Worm (Caenorhabditis elegans): ENCODE measurements around the gene dpy-28.
A peak's percentile ranks its signal among the peaks of the same experiment; 100 is the strongest.

dpy-28 gene

DNA sequence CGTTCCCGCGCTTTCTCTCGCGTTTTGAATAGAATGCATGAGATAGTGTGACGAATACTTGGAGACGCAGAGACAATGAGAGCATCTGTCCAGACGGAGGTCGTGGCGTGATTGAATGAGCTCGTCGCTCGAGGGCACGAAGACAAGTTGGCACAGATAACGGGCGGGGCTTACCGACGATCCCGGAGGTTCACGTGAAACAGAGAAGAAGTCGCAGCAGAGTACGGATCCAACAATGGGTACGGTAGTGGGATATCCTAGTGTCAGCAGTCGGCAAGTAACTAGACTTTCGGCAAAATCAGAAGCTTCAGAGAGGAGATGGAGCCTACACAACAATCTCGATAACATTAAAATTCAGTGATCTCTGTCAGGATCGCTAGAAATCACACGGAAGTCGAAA is 56.8 kb downstream of the dpy-28 start:
- TF ChIP-seq nhr-20 (tag; optimal IDR thresholded peaks at IDR 0.05) (peak; percentile 74), egl-13 (tag; optimal IDR thresholded peaks at IDR 0.05) (peak; percentile 17), lsy-2 (tag; optimal IDR thresholded peaks at IDR 0.05) (peak; percentile 60 to 80), ztf-4 (tag; optimal IDR thresholded peaks at IDR 0.05) (peak; percentile 63), mef-2 (tag; optimal IDR thresholded peaks at IDR 0.05) (no peak), unc-98 (GFP tag; IDR thresholded peaks at IDR 0.05) (peak; percentile 28; the same call in 1 of the 2 replicates), efl-1 (optimal IDR thresholded peaks at IDR 0.05) (peak; percentile 33 to 34), efl-1 (GFP tag; optimal IDR thresholded peaks at IDR 0.05 in 1 of 2) (peak in 1 of 2 experiments; percentile 92), nhr-47 (tag; optimal IDR thresholded peaks at IDR 0.05) (peak; percentile 52), fkh-8 (tag; optimal IDR thresholded peaks at IDR 0.05) (no peak), mdl-1 (tag; optimal IDR thresholded peaks at IDR 0.05) (peak in 1 of 2 experiments; percentile 29), unc-130 (tag; optimal IDR thresholded peaks at IDR 0.05) (peak; percentile 79), lir-3 (tag; optimal IDR thresholded peaks at IDR 0.05; ENCODE audit: poor library complexity) (no peak), nhr-19 (GFP tag; conservative IDR thresholded peaks at IDR 0.05) (peak; percentile 74), sox-4 (tag; optimal IDR thresholded peaks at IDR 0.05) (no peak), lin-14 (GFP tag; optimal IDR thresholded peaks at IDR 0.05) (peak; percentile 78), hpl-2 (GFP tag; optimal IDR thresholded peaks at IDR 0.05) (no peak), lin-35 (GFP tag; optimal IDR thresholded peaks at IDR 0.05) (peak in 1 of 2 experiments; percentile 28), rnt-1 (tag; optimal IDR thresholded peaks at IDR 0.05) (peak; percentile 83), sup-37 (GFP tag; optimal IDR thresholded peaks at IDR 0.05) (peak; percentile 62), ama-1 (optimal IDR thresholded peaks at IDR 0.05) (peak; percentile 35), sptf-1 (tag; optimal IDR thresholded peaks at IDR 0.05) (no peak), snu-23 (GFP tag; optimal IDR thresholded peaks at IDR 0.05) (peak; percentile 64), pag-3 (tag; optimal IDR thresholded peaks at IDR 0.05; ENCODE audit: borderline replicate concordance, insufficient read depth) (peak; percentile 9), C16A3.4 (tag; optimal IDR thresholded peaks at IDR 0.05) (no peak), tbx-2 (tag; optimal IDR thresholded peaks at IDR 0.05) (peak; percentile 40), elt-3 (tag; optimal IDR thresholded peaks at IDR 0.05) (no peak), swsn-7 (tag; optimal IDR thresholded peaks at IDR 0.05) (peak; percentile 48), nhr-71 (tag; optimal IDR thresholded peaks at IDR 0.05) (peak; percentile 86), nhr-77 (tag; optimal IDR thresholded peaks at IDR 0.05) (no peak), dsc-1 (tag; optimal IDR thresholded peaks at IDR 0.05) (peak; percentile 45), xbp-1 (tag; optimal IDR thresholded peaks at IDR 0.05) (peak; percentile 52), nhr-11 (tag; optimal IDR thresholded peaks at IDR 0.05) (peak; percentile 46), irx-1 (tag; optimal IDR thresholded peaks at IDR 0.05) (peak; percentile 37)

DNA sequence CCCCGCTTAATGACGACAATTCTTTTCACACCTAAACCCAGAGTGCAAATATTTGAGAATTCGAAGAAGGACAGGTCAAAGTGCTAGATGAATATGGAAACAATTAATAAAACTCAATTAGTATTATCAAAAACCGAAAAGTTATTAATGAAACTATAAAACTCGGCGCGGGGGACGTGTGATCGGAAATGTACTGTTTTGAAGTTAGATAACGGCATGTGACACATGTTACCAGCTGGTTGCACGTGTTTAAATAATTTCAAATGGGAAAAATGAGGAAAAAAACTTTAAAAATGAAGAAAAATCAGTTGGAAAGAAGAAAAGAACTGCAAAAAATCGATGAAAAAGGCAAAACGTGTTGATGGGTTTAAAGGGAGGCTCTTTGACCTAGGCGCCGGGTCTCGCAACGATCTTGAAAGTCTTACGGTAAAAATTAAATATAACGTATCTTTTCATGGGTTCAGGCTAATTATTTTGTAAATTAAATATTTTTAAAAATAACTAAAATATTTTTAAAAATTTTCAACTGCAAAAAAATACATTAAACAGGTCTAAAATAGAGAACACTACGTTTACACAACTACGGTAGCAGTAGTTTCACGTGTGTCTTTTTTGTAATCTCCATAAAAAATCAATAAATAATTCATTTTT is 57.8 kb downstream of the dpy-28 start:
- TF ChIP-seq zip-4 (GFP tag; optimal IDR thresholded peaks at IDR 0.05) (no peak), ztf-11 (tag; optimal IDR thresholded peaks at IDR 0.05) (no peak), elt-2 (tag; optimal IDR thresholded peaks at IDR 0.05) (peak; percentile 64), aly-2 (tag; optimal IDR thresholded peaks at IDR 0.05) (no peak), lin-14 (GFP tag; optimal IDR thresholded peaks at IDR 0.05) (peak; percentile 12), nhr-90 (tag; optimal IDR thresholded peaks at IDR 0.05; ENCODE audit: poor library complexity) (no peak), efl-1 (optimal IDR thresholded peaks at IDR 0.05) (no peak), efl-1 (GFP tag; optimal IDR thresholded peaks at IDR 0.05 in 1 of 2) (peak in 1 of 2 experiments; percentile 2), nhr-85 (tag) (peak; percentile 67), fkh-10 (GFP tag; optimal IDR thresholded peaks at IDR 0.05) (no peak), tlp-1 (tag; optimal IDR thresholded peaks at IDR 0.05) (no peak), mdl-1 (tag; optimal IDR thresholded peaks at IDR 0.05) (peak in 1 of 2 experiments; percentile 20), ama-1 (optimal IDR thresholded peaks at IDR 0.05) (peak; percentile 30), nhr-20 (tag; optimal IDR thresholded peaks at IDR 0.05) (peak; percentile 27), sup-37 (GFP tag; optimal IDR thresholded peaks at IDR 0.05) (no peak), lin-35 (GFP tag; optimal IDR thresholded peaks at IDR 0.05) (peak in 1 of 2 experiments; percentile 58), C16A3.4 (tag; optimal IDR thresholded peaks at IDR 0.05) (no peak), lin-13 (GFP tag; optimal IDR thresholded peaks at IDR 0.05) (no peak), lin-15B (tag; optimal IDR thresholded peaks at IDR 0.05) (no peak)
